Fruit fly (Drosophila melanogaster): ENCODE results near the gene CG15260.

CG15260 gene

DNA sequence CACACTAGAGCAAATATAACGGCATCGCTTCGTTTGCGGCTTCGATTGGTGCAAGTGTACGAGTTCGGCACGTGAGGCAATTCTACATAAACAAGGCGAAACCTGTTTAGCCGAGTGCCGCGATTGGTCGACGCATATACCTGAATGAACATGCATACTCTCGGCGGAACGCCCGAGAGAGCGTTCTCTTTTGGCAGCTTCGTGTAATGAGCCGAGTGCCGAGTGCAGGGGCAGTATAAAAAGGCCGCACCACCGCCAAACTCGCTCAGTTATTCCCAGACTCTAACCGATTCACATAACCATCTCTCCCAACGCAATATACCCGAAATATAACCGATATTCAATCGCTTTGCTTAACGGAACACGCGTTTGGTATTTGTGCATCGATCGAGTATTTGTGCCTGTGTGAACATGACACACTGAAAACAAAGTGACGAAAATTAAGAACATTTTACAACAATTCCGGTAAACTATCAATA, 41.6 kb upstream of the CG15260 start, which contains the start of gene esg (continued):
- TF ChIP-seq zfh1 (GFP tag; IDR thresholded peaks at IDR 0.05): no peak
- no peak for TF ChIP-seq slbo (GFP tag; IDR thresholded peaks at IDR 0.05)
- peak; percentile 59 for TF ChIP-seq pfk (GFP tag; optimal IDR thresholded peaks at IDR 0.05)
- TF ChIP-seq Pdp1 (GFP tag; optimal IDR thresholded peaks at IDR 0.05): peak in 1 of 2 experiments; percentile 16
- no peak for TF ChIP-seq CG14710 (tag; optimal IDR thresholded peaks at IDR 0.05)
- no peak for TF ChIP-seq scrt (GFP tag; optimal IDR thresholded peaks at IDR 0.05)
- no peak for TF ChIP-seq sug (tag; optimal IDR thresholded peaks at IDR 0.05)
- TF ChIP-seq fd64A (GFP tag; optimal IDR thresholded peaks at IDR 0.05): no peak
- TF ChIP-seq bbx (GFP tag; IDR thresholded peaks at IDR 0.05; ENCODE audit: partially characterized antibody): peak; percentile 71; the same call in 1 of the 2 replicates
- TF ChIP-seq Vsx1 (GFP tag; optimal IDR thresholded peaks at IDR 0.05): no peak
- TF ChIP-seq H15 (GFP tag; IDR thresholded peaks at IDR 0.05): no peak
- TF ChIP-seq rib (GFP tag; IDR thresholded peaks at IDR 0.05): peak; percentile 24; the same call in 1 of the 2 replicates
- no peak for TF ChIP-seq ems (GFP tag; optimal IDR thresholded peaks at IDR 0.05)
- 0 out of 2 replicates have a peak, but pooled peaks have one; percentile 13 for TF ChIP-seq CG1024 (GFP tag; IDR thresholded peaks at IDR 0.05)
- TF ChIP-seq gce (GFP tag; IDR thresholded peaks at IDR 0.05): peak; percentile 38; the same call in 1 of the 3 replicates
- TF ChIP-seq CG3065 (GFP tag; optimal IDR thresholded peaks at IDR 0.05): no peak
- TF ChIP-seq ken (GFP tag; IDR thresholded peaks at IDR 0.05): no peak
- peak; percentile 42; the same call in 1 of the 3 replicates for TF ChIP-seq Opbp (GFP tag; IDR thresholded peaks at IDR 0.05; ENCODE audit: partially characterized antibody)
- TF ChIP-seq MESR4 (GFP tag; optimal IDR thresholded peaks at IDR 0.05): no peak
- no peak for TF ChIP-seq cas (GFP tag; IDR thresholded peaks at IDR 0.05)
- TF ChIP-seq pita (GFP tag; optimal IDR thresholded peaks at IDR 0.05): no peak
- no peak for TF ChIP-seq Elba2 (GFP tag; optimal IDR thresholded peaks at IDR 0.05)
- TF ChIP-seq Neu2 (GFP tag; optimal IDR thresholded peaks at IDR 0.05; ENCODE audit: borderline replicate concordance): no peak
- TF ChIP-seq CG33213 (GFP tag; optimal IDR thresholded peaks at IDR 0.05): no peak
- no peak for TF ChIP-seq CG14014 (GFP tag; IDR thresholded peaks at IDR 0.05)
- no peak for TF ChIP-seq Adf1 (GFP tag; IDR thresholded peaks at IDR 0.05)
- TF ChIP-seq amos (GFP tag; IDR thresholded peaks at IDR 0.05; ENCODE audit: partially characterized antibody): peak; percentile 39; the same call in 1 of the 2 replicates
- no peak for TF ChIP-seq hb (GFP tag; IDR thresholded peaks at IDR 0.05; ENCODE audit: partially characterized antibody)
- TF ChIP-seq CG10543 (GFP tag; optimal IDR thresholded peaks at IDR 0.05): peak; percentile 13
- TF ChIP-seq br (optimal IDR thresholded peaks at IDR 0.05): no peak
- no peak for TF ChIP-seq gfzf (GFP tag; optimal IDR thresholded peaks at IDR 0.05)
- TF ChIP-seq CG9727 (GFP tag; optimal IDR thresholded peaks at IDR 0.05): no peak
- TF ChIP-seq al (GFP tag; IDR thresholded peaks at IDR 0.05): no peak
- no peak for TF ChIP-seq prd (optimal IDR thresholded peaks at IDR 0.05)
- no peak for TF ChIP-seq prd (GFP tag; IDR thresholded peaks at IDR 0.05)
- no peak for TF ChIP-seq emc (GFP tag; optimal IDR thresholded peaks at IDR 0.05)
- peak; percentile 18 for TF ChIP-seq HmgZ (tag; optimal IDR thresholded peaks at IDR 0.05)
- peak in 1 of 2 experiments; percentile 18 for TF ChIP-seq tll (GFP tag; optimal IDR thresholded peaks at IDR 0.05)
- TF ChIP-seq corto (GFP tag; optimal IDR thresholded peaks at IDR 0.05): no peak
- peak; percentile 99 for TF ChIP-seq Nf-YC (tag; optimal IDR thresholded peaks at IDR 0.05)
- no peak for TF ChIP-seq Hr51 (GFP tag; optimal IDR thresholded peaks at IDR 0.05)
- no peak for TF ChIP-seq Fer1 (GFP tag; optimal IDR thresholded peaks at IDR 0.05)
- TF ChIP-seq CG9437 (GFP tag; optimal IDR thresholded peaks at IDR 0.05): no peak
- TF ChIP-seq CG10979 (tag; optimal IDR thresholded peaks at IDR 0.05): no peak
- TF ChIP-seq slou (GFP tag; optimal IDR thresholded peaks at IDR 0.05): no peak
- peak; percentile 99 for TF ChIP-seq Nf-YB (GFP tag; optimal IDR thresholded peaks at IDR 0.05)
- no peak for TF ChIP-seq CG15601 (tag; optimal IDR thresholded peaks at IDR 0.05)
- TF ChIP-seq sna (GFP tag; IDR thresholded peaks at IDR 0.05; ENCODE audit: partially characterized antibody): peak; percentile 75
- TF ChIP-seq sens (GFP tag): peak; percentile 61
- TF ChIP-seq dmrt99B (tag; optimal IDR thresholded peaks at IDR 0.05): no peak

Measured in whole organism, embryonic.